Worm (Caenorhabditis elegans): ENCODE measurements around the gene twk-23.

- TF ChIP-seq flt-1 (GFP tag; IDR thresholded peaks at IDR 0.05): no peak
- TF ChIP-seq ztf-23 (GFP tag; IDR thresholded peaks at IDR 0.05): no peak
- TF ChIP-seq med-1 (GFP tag; optimal IDR thresholded peaks at IDR 0.05; ENCODE audit: insufficient read depth): no peak
These were observed 52.8 kb downstream of the twk-23 start, which contains the start of gene nkb-3 for ce11 chrX:13770508-13770978.
